Fruit fly (Drosophila melanogaster) whole organism, embryonic: ENCODE data around the gene Papss.

Experiments
- Aef1 ChIP-seq: fragments of 200-800 bp; sonication (Bioruptor generic); IDR thresholded peaks from 3 replicates; pipeline ENCODE4 v1.3.6; 2022; ENCODE audit warnings: missing biosample characterization, missing genetic modification characterization
- B-H1 ChIP-seq: fragments of 200-800 bp; sonication (Bioruptor generic); IDR thresholded peaks from 3 replicates; pipeline ENCODE4 v1.3.6; 2022; ENCODE audit warnings: missing biosample characterization, missing genetic modification characterization
- B-H2 ChIP-seq: fragments of 200-800 bp; sonication (Bioruptor generic); optimal IDR thresholded peaks from 2 replicates; lab custom pipeline; 2018; ENCODE audit warnings: missing biosample characterization, mild to moderate bottlenecking, missing genetic modification characterization
- Bteb2 ChIP-seq: fragments of 200-800 bp; sonication (Bioruptor generic); optimal IDR thresholded peaks from 2 replicates; lab custom pipeline; 2016; ENCODE audit warnings: missing biosample characterization, missing genetic modification characterization
- CG10462 ChIP-seq: fragments of 200-800 bp; sonication (Bioruptor generic); optimal IDR thresholded peaks from 2 replicates; lab custom pipeline; 2016; ENCODE audit warnings: missing biosample characterization, missing genetic modification characterization
- CG12659 ChIP-seq: fragments of 200-800 bp; sonication (Bioruptor generic); optimal IDR thresholded peaks from 3 replicates; lab custom pipeline; 2017; ENCODE audit warnings: mild to moderate bottlenecking, missing biosample characterization, missing genetic modification reagents, missing genetic modification characterization
- CG13624 ChIP-seq: fragments of 200-800 bp; sonication (Bioruptor generic); optimal IDR thresholded peaks from 2 replicates; lab custom pipeline; 2016; ENCODE audit warnings: missing biosample characterization, missing genetic modification characterization
- CG14014 ChIP-seq: fragments of 200-800 bp; sonication (Bioruptor generic); IDR thresholded peaks from 2 replicates; pipeline ENCODE4 v1.3.6; 2022; ENCODE audit warnings: missing biosample characterization, missing genetic modification characterization
- CG14441 ChIP-seq: fragments of 200-800 bp; sonication (Bioruptor generic); IDR thresholded peaks from 2 replicates; pipeline ENCODE4 v1.3.6; 2022; ENCODE audit warnings: missing biosample characterization, missing genetic modification characterization
- CG15011 ChIP-seq: fragments of 200-800 bp; sonication (Bioruptor generic); optimal IDR thresholded peaks from 3 replicates; lab custom pipeline; 2018; ENCODE audit warnings: missing biosample characterization, mild to moderate bottlenecking, missing genetic modification characterization
- CG15696 ChIP-seq: fragments of 200-800 bp; sonication (Bioruptor generic); optimal IDR thresholded peaks from 2 replicates; lab custom pipeline; 2019; ENCODE audit warnings: missing biosample characterization, mild to moderate bottlenecking, missing genetic modification characterization, moderate library complexity
- CG16863 ChIP-seq: fragments of 200-800 bp; sonication (Bioruptor generic); optimal IDR thresholded peaks from 3 replicates; lab custom pipeline; 2016; ENCODE audit warnings: missing biosample characterization, missing genetic modification characterization
- CG18619 ChIP-seq: fragments of 200-800 bp; sonication (Bioruptor generic); optimal IDR thresholded peaks from 3 replicates; lab custom pipeline; 2017; ENCODE audit warnings: missing biosample characterization, mild to moderate bottlenecking, missing genetic modification characterization
- CG18764 ChIP-seq: fragments of 200-800 bp; sonication (Bioruptor generic); optimal IDR thresholded peaks from 3 replicates; lab custom pipeline; 2016; ENCODE audit warnings: missing biosample characterization, missing genetic modification characterization
- CG2199 ChIP-seq: fragments of 200-800 bp; sonication (Bioruptor generic); IDR thresholded peaks from 3 replicates; pipeline ENCODE4 v1.3.6; 2022; ENCODE audit warnings: missing biosample characterization, missing genetic modification characterization
- CG32532 ChIP-seq: fragments of 200-800 bp; sonication (Bioruptor generic); IDR thresholded peaks from 2 replicates; pipeline ENCODE4 v1.3.6; 2022; ENCODE audit warnings: missing biosample characterization, missing genetic modification characterization
- CG6272 ChIP-seq: fragments of 200-800 bp; sonication (Bioruptor generic); IDR thresholded peaks from 2 replicates; pipeline ENCODE4 v1.3.6; 2022; ENCODE audit warnings: missing biosample characterization, missing genetic modification characterization
- CG7357 ChIP-seq: fragments of 200-800 bp; sonication (Bioruptor generic); IDR thresholded peaks from 3 replicates; pipeline ENCODE4 v1.3.6; 2022; ENCODE audit warnings: missing biosample characterization, missing genetic modification characterization
- CG8359 ChIP-seq: fragments of 200-800 bp; sonication (Bioruptor generic); optimal IDR thresholded peaks from 2 replicates; lab custom pipeline; 2017; ENCODE audit warnings: missing biosample characterization, mild to moderate bottlenecking, missing genetic modification characterization, borderline replicate concordance
- CG9437 ChIP-seq: fragments of 200-800 bp; sonication (Bioruptor generic); optimal IDR thresholded peaks from 2 replicates; lab custom pipeline; 2018; ENCODE audit warnings: missing biosample characterization, mild to moderate bottlenecking, missing genetic modification characterization
- CG9727 ChIP-seq: fragments of 200-800 bp; sonication (Bioruptor generic); optimal IDR thresholded peaks from 3 replicates; lab custom pipeline; 2017; ENCODE audit warnings: missing biosample characterization, mild to moderate bottlenecking, missing genetic modification characterization
- CTCF ChIP-seq: fragments of 200-800 bp; sonication (Bioruptor generic); optimal IDR thresholded peaks from 2 replicates; lab custom pipeline; 2017; ENCODE audit warnings: missing biosample characterization, mild to moderate bottlenecking, missing genetic modification characterization, moderate library complexity
- Fer1 ChIP-seq: fragments of 200-800 bp; sonication (Bioruptor generic); optimal IDR thresholded peaks from 2 replicates; lab custom pipeline; 2017; ENCODE audit warnings: missing biosample characterization, mild to moderate bottlenecking, missing genetic modification characterization
- Hey ChIP-seq: fragments of 200-800 bp; sonication (Bioruptor generic); optimal IDR thresholded peaks from 3 replicates; lab custom pipeline; 2018; ENCODE audit warnings: missing biosample characterization, mild to moderate bottlenecking, missing genetic modification characterization
- Jarid2 ChIP-seq: fragments of 200-800 bp; sonication (Bioruptor generic); optimal IDR thresholded peaks from 3 replicates; lab custom pipeline; 2017; ENCODE audit warnings: mild to moderate bottlenecking, missing biosample characterization, missing genetic modification reagents, missing genetic modification characterization
- NK7.1 ChIP-seq: fragments of 200-800 bp; sonication (Bioruptor generic); optimal IDR thresholded peaks from 3 replicates; lab custom pipeline; 2016; ENCODE audit warnings: missing biosample characterization, missing genetic modification characterization
- Nf-YB ChIP-seq: fragments of 200-800 bp; sonication (Bioruptor generic); optimal IDR thresholded peaks from 3 replicates; lab custom pipeline; 2019; ENCODE audit warnings: missing biosample characterization, mild to moderate bottlenecking, missing genetic modification characterization, moderate library complexity
- Nf-YC ChIP-seq: fragments of 200-800 bp; optimal IDR thresholded peaks from 3 replicates; lab custom pipeline; 2019; ENCODE audit warnings: missing biosample characterization, mild to moderate bottlenecking, missing genetic modification characterization, moderate library complexity
- Pdp1 ChIP-seq, 2 experiments: fragments of 200-800 bp; sonication (Bioruptor generic); optimal IDR thresholded peaks; 3 replicates each; lab custom pipeline; 2016; ENCODE audit warnings: missing biosample characterization in 2 of 2, missing genetic modification characterization in 2 of 2, mild to moderate bottlenecking in 1 of 2, moderate library complexity in 1 of 2
- Poxn ChIP-seq: fragments of 200-800 bp; sonication (Bioruptor generic); IDR thresholded peaks from 2 replicates; pipeline ENCODE4 v1.3.6; 2022; ENCODE audit warnings: missing biosample characterization, missing genetic modification characterization
- Ravus ChIP-seq: fragments of 200-800 bp; sonication (Bioruptor generic); IDR thresholded peaks from 2 replicates; pipeline ENCODE4 v1.3.6; 2022; ENCODE audit warnings: missing biosample characterization, missing genetic modification characterization
- Sox102F ChIP-seq: fragments of 200-800 bp; sonication (Bioruptor generic); optimal IDR thresholded peaks from 2 replicates; lab custom pipeline; 2018; ENCODE audit warnings: missing biosample characterization, mild to moderate bottlenecking, missing genetic modification characterization, moderate library complexity
- bowl ChIP-seq: fragments of 200-800 bp; sonication (Bioruptor generic); IDR thresholded peaks from 2 replicates; pipeline ENCODE4 v1.3.6; 2022; ENCODE audit warnings: missing biosample characterization, missing genetic modification characterization
- chn ChIP-seq: fragments of 200-800 bp; sonication (Bioruptor generic); optimal IDR thresholded peaks from 2 replicates; lab custom pipeline; 2016; ENCODE audit warnings: missing biosample characterization, missing genetic modification characterization
- ci ChIP-seq: fragments of 200-800 bp; sonication (Bioruptor generic); IDR thresholded peaks from 3 replicates; pipeline ENCODE4 v1.3.6; 2022; ENCODE audit warnings: missing biosample characterization, missing genetic modification characterization
- dm ChIP-seq: fragments of 200-800 bp; sonication (Bioruptor generic); optimal IDR thresholded peaks from 3 replicates; lab custom pipeline; 2016; ENCODE audit warnings: missing biosample characterization, missing genetic modification characterization
- ewg ChIP-seq: fragments of 200-800 bp; sonication (Bioruptor generic); optimal IDR thresholded peaks from 3 replicates; lab custom pipeline; 2017; ENCODE audit warnings: mild to moderate bottlenecking, missing biosample characterization, missing genetic modification reagents, missing genetic modification characterization
- gt ChIP-seq: fragments of 200-800 bp; sonication (Bioruptor generic); IDR thresholded peaks from 2 replicates; pipeline ENCODE4 v1.3.6; 2022; ENCODE audit warnings: missing biosample characterization, missing genetic modification characterization
- ken ChIP-seq: fragments of 200-800 bp; sonication (Bioruptor generic); IDR thresholded peaks from 3 replicates; pipeline ENCODE4 v1.3.6; 2022; ENCODE audit warnings: missing biosample characterization, missing genetic modification characterization
- pan ChIP-seq, 4 experiments: fragments of >200 bp in 3 of 4; fragments of 200-800 bp in 1 of 4; sonication (Bioruptor generic) in 1 of 4; optimal IDR thresholded peaks in 3 of 4; IDR thresholded peaks in 1 of 4; 2 replicates each; pipeline versions ENCODE4 v1.3.6 to Lab custom; 2017 to 2022; ENCODE audit warnings: missing biosample characterization in 2 of 4, missing genetic modification characterization in 2 of 4, mixed read lengths in 1 of 4
- pho ChIP-seq: fragments of 200-800 bp; sonication (Bioruptor generic); optimal IDR thresholded peaks from 2 replicates; lab custom pipeline; 2016; ENCODE audit warnings: missing biosample characterization, missing genetic modification characterization
- sc ChIP-seq, 3 experiments: fragments of >200 bp in 2 of 3; fragments of 200-800 bp in 1 of 3; sonication (Bioruptor generic) in 1 of 3; optimal IDR thresholded peaks; 2 replicates in 2 of 3; 3 replicates in 1 of 3; lab custom pipeline; 2017; ENCODE audit warnings: mild to moderate bottlenecking in 1 of 3, missing biosample characterization in 1 of 3, missing genetic modification characterization in 1 of 3, missing genetic modification reagents in 1 of 3
- shn ChIP-seq: fragments of 200-800 bp; sonication (Bioruptor generic); optimal IDR thresholded peaks from 3 replicates; lab custom pipeline; 2016; ENCODE audit warnings: missing biosample characterization, missing genetic modification characterization
- ssp ChIP-seq: fragments of 200-800 bp; sonication (Bioruptor generic); IDR thresholded peaks from 2 replicates; pipeline ENCODE4 v1.3.6; 2022; ENCODE audit warnings: missing biosample characterization, missing genetic modification characterization
- stwl ChIP-seq: fragments of 200-800 bp; sonication (Bioruptor generic); optimal IDR thresholded peaks from 3 replicates; lab custom pipeline; 2018; ENCODE audit warnings: missing biosample characterization, mild to moderate bottlenecking, missing genetic modification characterization, moderate library complexity
- tup ChIP-seq: fragments of 200-800 bp; sonication (Bioruptor generic); optimal IDR thresholded peaks from 2 replicates; lab custom pipeline; 2016; ENCODE audit warnings: missing biosample characterization, mild to moderate bottlenecking, missing genetic modification characterization, moderate library complexity
- wor ChIP-seq: fragments of 200-800 bp; sonication (Bioruptor generic); IDR thresholded peaks from 2 replicates; pipeline ENCODE4 v1.3.6; 2022; ENCODE audit warnings: missing biosample characterization, missing genetic modification characterization
- zfh1 ChIP-seq: fragments of 200-800 bp; sonication (Bioruptor generic); IDR thresholded peaks from 3 replicates; pipeline ENCODE4 v1.3.6; 2022; ENCODE audit warnings: missing biosample characterization, missing genetic modification characterization

Gene Papss

DNA sequence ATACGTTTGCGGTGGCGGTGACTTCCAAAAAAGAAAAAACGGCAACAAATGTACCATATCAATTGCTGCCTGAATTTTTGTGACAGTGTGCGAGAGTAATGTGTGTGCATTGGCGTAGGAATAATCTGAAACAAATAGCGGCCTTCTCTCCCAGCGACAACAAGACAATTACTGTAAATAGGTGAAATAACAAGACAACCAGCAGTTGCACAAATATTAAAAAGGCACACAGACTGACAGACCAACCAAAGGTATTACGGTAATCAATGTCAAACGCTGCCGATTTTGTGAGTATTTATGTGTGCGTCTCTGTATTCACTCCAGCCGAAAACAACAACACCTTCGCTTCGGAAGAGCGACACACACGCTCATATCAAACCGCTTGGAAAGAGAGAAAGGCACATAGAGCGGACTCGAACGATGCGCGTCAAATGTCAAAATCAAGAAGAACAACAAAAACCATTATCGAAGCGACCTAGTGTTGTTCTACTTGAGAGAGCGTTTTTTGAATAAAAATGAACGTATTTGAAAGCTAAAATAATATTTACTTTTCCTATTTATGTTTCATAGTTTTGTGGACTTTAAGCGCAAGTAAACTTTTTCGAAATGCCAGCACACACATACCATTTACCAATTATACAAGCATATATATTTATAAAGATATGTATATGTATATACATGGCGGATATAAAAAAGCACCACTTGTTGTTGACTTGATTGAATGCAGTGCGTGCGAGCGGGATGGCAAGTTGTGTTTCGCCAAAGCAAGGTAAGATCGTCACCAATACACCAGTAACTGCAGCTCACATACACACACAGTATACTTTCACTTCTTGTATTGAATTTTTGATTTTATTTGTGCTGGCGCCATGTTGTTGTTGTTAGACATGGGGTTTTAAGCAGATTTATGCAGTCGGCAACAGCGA, 62.0 kb downstream of the Papss start (continued):
- peak; percentile 14 for TF ChIP-seq CG13624
- TF ChIP-seq NK7.1 = peak; percentile 31
- TF ChIP-seq CG7357 = no peak
- TF ChIP-seq Sox102F (GFP tag; lab: Kevin White, UChicago) = peak; percentile 44
- TF ChIP-seq tup (GFP tag; lab: Kevin White, UChicago) = peak; percentile 42
- TF ChIP-seq Poxn (GFP tag; lab: Robert Waterston, UW) = no peak
- no peak for TF ChIP-seq sc (optimal IDR thresholded peaks at IDR 0.05; lab: Kevin White, UChicago)
- peak; percentile 54 for TF ChIP-seq sc (GFP tag; optimal IDR thresholded peaks at IDR 0.05; lab: Kevin White, UChicago)
- peak; percentile 36 for TF ChIP-seq CG10462 (GFP tag; lab: Kevin White, UChicago)
- TF ChIP-seq CG18764 (GFP tag; lab: Kevin White, UChicago) = peak; percentile 64
- TF ChIP-seq CG9727 = peak; percentile 66
- TF ChIP-seq CG18619 (GFP tag; lab: Kevin White, UChicago) = peak; percentile 58
- TF ChIP-seq CG15696 (tag; lab: Kevin White, UChicago) = peak; percentile 57
- TF ChIP-seq CG2199 (GFP tag; lab: Robert Waterston, UW) = peak; percentile 83; the same call in 2 of the 3 replicates
- peak; percentile 21 for TF ChIP-seq Bteb2 (GFP tag; lab: Kevin White, UChicago)
- peak; percentile 40 for TF ChIP-seq CG8359 (GFP tag; lab: Kevin White, UChicago)
- TF ChIP-seq CG15011 (GFP tag; lab: Kevin White, UChicago) = no peak
- no peak for TF ChIP-seq pan (optimal IDR thresholded peaks at IDR 0.05; lab: Kevin White, UChicago)
- peak in 1 of 2 experiments; percentile 70 for TF ChIP-seq pan (GFP tag; optimal IDR thresholded peaks at IDR 0.05 in 1 of 2, IDR thresholded peaks at IDR 0.05 in 1 of 2)
- peak; percentile 78 for TF ChIP-seq Fer1
- TF ChIP-seq Hey (tag; lab: Kevin White, UChicago) = peak; percentile 25
- peak; percentile 51 for TF ChIP-seq shn (GFP tag; lab: Kevin White, UChicago)
- TF ChIP-seq CG6272 (GFP tag; lab: Robert Waterston, UW) = no peak
- TF ChIP-seq Jarid2 (GFP tag; lab: Kevin White, UChicago) = peak; percentile 59
- TF ChIP-seq chn (GFP tag; lab: Kevin White, UChicago) = peak; percentile 31
- no peak for TF ChIP-seq CG32532 (GFP tag; lab: Robert Waterston, UW)
- no peak for TF ChIP-seq CG9437
- peak; percentile 68; the same call in 2 of the 3 replicates for TF ChIP-seq ken (GFP tag; lab: Robert Waterston, UW)
- TF ChIP-seq wor (GFP tag; lab: Robert Waterston, UW) = no peak
- peak; percentile 58 for TF ChIP-seq pho (GFP tag; lab: Kevin White, UChicago)
- TF ChIP-seq ssp (GFP tag; lab: Robert Waterston, UW) = no peak
- peak; percentile 60 for TF ChIP-seq CG12659 (GFP tag; lab: Kevin White, UChicago)
- TF ChIP-seq ci (GFP tag; lab: Robert Waterston, UW) = peak; percentile 84; the same call in 1 of the 3 replicates
- no peak; the same call in 1 of the 2 replicates for TF ChIP-seq Ravus (GFP tag; lab: Robert Waterston, UW)
- TF ChIP-seq dm = peak; percentile 4
- TF ChIP-seq CTCF (GFP tag; lab: Kevin White, UChicago) = peak; percentile 16
- TF ChIP-seq ewg (GFP tag; lab: Kevin White, UChicago) = peak; percentile 59
- peak; percentile 54 to 91 for TF ChIP-seq Pdp1 (GFP tag; optimal IDR thresholded peaks at IDR 0.05; lab: Kevin White, UChicago)
- peak; percentile 26 for TF ChIP-seq stwl
- TF ChIP-seq bowl (GFP tag; lab: Robert Waterston, UW) = peak; percentile 17; the same call in 1 of the 2 replicates
- TF ChIP-seq Nf-YC (tag; lab: Kevin White, UChicago) = peak; percentile 42
- TF ChIP-seq CG14014 (GFP tag; lab: Robert Waterston, UW) = peak; percentile 67; the same call in 1 of the 2 replicates
- TF ChIP-seq zfh1 (GFP tag; lab: Robert Waterston, UW) = peak; percentile 71; the same call in 2 of the 3 replicates
- no peak for TF ChIP-seq B-H2 (GFP tag; lab: Kevin White, UChicago)
- no peak; the same call in 2 of the 3 replicates for TF ChIP-seq B-H1 (GFP tag; lab: Robert Waterston, UW)
- peak; percentile 43; the same call in 1 of the 2 replicates for TF ChIP-seq CG14441 (GFP tag; lab: Robert Waterston, UW)
- TF ChIP-seq Nf-YB (GFP tag; lab: Kevin White, UChicago) = peak; percentile 31
- TF ChIP-seq gt = no peak
- no peak; the same call in 2 of the 3 replicates for TF ChIP-seq Aef1
- TF ChIP-seq CG16863 = peak; percentile 62
